Fruit fly (Drosophila melanogaster): ENCODE measurements around the gene CG14073.

CG14073 gene

DNA sequence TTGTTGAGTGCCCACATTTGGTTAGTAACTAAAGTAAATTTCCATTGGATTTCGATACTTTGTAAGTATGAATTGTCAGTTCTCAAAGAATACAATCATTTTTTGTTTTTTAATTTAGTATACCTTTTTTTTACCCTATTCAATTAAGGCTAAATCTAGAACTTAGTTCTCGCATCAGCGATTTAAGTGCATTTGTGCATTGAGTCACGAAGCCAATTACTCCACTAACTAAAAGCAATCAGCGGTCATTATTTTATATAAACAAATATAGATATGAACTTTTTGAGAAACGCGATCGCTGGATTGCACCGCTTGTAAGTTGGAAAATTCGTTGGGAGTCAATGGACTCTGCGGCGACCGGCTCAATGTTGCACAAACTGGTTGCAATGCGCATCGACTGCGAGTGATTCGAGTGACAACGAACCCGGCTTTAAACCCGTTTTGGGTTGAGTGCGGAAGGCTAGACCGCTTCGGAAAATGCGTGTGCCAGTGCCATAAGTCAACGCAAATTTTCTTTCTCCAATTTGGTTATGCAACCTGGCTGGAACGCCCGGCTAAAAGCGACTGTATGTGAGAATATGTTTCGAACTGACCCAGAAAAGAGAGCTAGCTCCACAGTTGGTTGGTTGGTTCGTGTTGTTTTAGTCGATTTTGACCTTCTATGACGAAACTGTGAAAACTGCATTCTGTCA, 3.5 kb upstream of the CG14073 start:
- no peak for TF ChIP-seq jim (GFP tag; optimal IDR thresholded peaks at IDR 0.05)
- no peak for TF ChIP-seq rgr (GFP tag; optimal IDR thresholded peaks at IDR 0.05)
- no peak for TF ChIP-seq tai (GFP tag; optimal IDR thresholded peaks at IDR 0.05)
- TF ChIP-seq Dif (GFP tag; optimal IDR thresholded peaks at IDR 0.05; ENCODE audit: partially characterized antibody): no peak
- TF ChIP-seq dmrt93B (GFP tag; optimal IDR thresholded peaks at IDR 0.05): no peak

DNA sequence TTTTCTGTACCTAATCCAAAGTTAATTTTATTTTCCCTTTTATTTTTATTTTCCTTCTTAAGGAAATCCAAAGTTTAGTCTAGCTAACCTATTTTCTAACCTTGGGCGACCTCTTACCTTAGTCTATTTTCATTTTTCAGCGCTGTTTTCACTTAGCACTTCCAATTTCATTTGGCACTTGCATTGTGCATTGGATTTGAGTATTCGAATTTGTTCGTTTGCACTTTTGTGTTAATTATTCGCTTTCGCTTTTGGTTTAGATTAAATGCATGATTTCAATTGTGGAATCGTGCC, 2.7 kb upstream of the CG14073 start:
- TF ChIP-seq foxo (GFP tag; optimal IDR thresholded peaks at IDR 0.05) (no peak), CG32264 (GFP tag; optimal IDR thresholded peaks at IDR 0.05) (no peak), psq (GFP tag; optimal IDR thresholded peaks at IDR 0.05) (no peak), Mio (GFP tag; optimal IDR thresholded peaks at IDR 0.05) (no peak), Dif (GFP tag; optimal IDR thresholded peaks at IDR 0.05; ENCODE audit: partially characterized antibody) (no peak), Vsx2 (GFP tag; optimal IDR thresholded peaks at IDR 0.05; ENCODE audit: partially characterized antibody) (no peak), ey (GFP tag; optimal IDR thresholded peaks at IDR 0.05) (no peak), OdsH (GFP tag; optimal IDR thresholded peaks at IDR 0.05) (no peak), CrebA (GFP tag; optimal IDR thresholded peaks at IDR 0.05; ENCODE audit: borderline replicate concordance) (no peak), Hr78 (GFP tag; optimal IDR thresholded peaks at IDR 0.05) (no peak)

DNA sequence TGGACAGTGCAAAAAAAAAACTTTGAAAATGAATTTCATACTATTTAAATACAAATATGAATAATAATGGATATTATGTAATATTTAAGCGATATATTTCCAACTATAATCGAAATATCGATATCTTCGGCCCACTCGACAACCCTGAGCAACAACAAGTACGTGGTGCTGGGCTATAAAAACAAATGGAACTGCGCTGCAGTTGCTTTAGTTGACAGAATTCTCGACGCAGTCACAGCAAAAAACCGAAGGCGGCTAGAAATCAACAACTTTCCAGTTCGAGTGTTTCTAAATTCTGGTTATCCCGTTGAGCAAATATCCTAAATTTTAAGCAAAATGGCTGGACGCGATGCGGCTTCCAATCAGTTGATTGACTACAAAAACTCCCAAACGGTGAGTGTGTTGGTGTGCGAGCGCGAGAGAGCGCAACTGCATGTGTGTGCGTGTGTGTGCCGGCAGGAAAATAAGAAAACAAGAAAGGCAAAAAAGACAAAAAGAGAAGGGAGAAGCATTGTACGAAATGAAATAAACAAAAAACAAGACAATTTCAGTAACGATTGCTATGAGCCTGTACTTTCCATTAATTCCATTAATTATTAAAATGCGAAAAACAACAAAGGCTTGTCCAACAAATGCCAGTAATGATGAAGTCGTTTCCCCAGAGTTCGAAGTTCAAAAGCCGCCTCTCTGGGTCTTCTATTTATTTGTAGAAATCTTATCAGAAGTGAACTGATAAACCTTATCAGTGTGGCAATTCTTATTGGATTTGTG, 2.2 kb upstream of the CG14073 start, which contains the start of gene Cat:
Cat (plus strand) TSS at position 155 of the 771 bp plus-strand sequence.
- peak; percentile 1 for TF ChIP-seq Dif (GFP tag; optimal IDR thresholded peaks at IDR 0.05; ENCODE audit: partially characterized antibody)
- no peak for TF ChIP-seq N (GFP tag; optimal IDR thresholded peaks at IDR 0.05)
- no peak for TF ChIP-seq dsf (GFP tag; optimal IDR thresholded peaks at IDR 0.05; ENCODE audit: borderline replicate concordance)
- TF ChIP-seq Hnf4 (GFP tag; optimal IDR thresholded peaks at IDR 0.05): peak; percentile 56
- TF ChIP-seq HLH106 (tag; optimal IDR thresholded peaks at IDR 0.05): peak; percentile 68
- TF ChIP-seq CrebA (GFP tag; optimal IDR thresholded peaks at IDR 0.05; ENCODE audit: borderline replicate concordance): peak; percentile 98
- peak; percentile 36 for TF ChIP-seq CG32264 (GFP tag; optimal IDR thresholded peaks at IDR 0.05)
- TF ChIP-seq h (GFP tag; optimal IDR thresholded peaks at IDR 0.05): peak; percentile 59
- TF ChIP-seq dmrt93B (GFP tag; optimal IDR thresholded peaks at IDR 0.05): peak; percentile 48
- peak; percentile 75 for TF ChIP-seq sage (GFP tag; optimal IDR thresholded peaks at IDR 0.05)
- peak; percentile 78 for TF ChIP-seq woc (GFP tag; optimal IDR thresholded peaks at IDR 0.05)
- peak; percentile 52 for TF ChIP-seq Jra (GFP tag; optimal IDR thresholded peaks at IDR 0.05)
- TF ChIP-seq sv (GFP tag; optimal IDR thresholded peaks at IDR 0.05): peak; percentile 8
- TF ChIP-seq Hr78 (GFP tag; optimal IDR thresholded peaks at IDR 0.05): no peak
- no peak for TF ChIP-seq GATAd (GFP tag; optimal IDR thresholded peaks at IDR 0.05)
- TF ChIP-seq Rel (GFP tag; optimal IDR thresholded peaks at IDR 0.05): peak; percentile 93
- TF ChIP-seq Rel (tag; optimal IDR thresholded peaks at IDR 0.05): peak; percentile 91
- peak; percentile 99 for TF ChIP-seq Sp1 (GFP tag; optimal IDR thresholded peaks at IDR 0.05)
- TF ChIP-seq Myc (optimal IDR thresholded peaks at IDR 0.05): no peak
- peak; percentile 76 for TF ChIP-seq fru (GFP tag; optimal IDR thresholded peaks at IDR 0.05)
- TF ChIP-seq lola (GFP tag; optimal IDR thresholded peaks at IDR 0.05): no peak
- TF ChIP-seq dl (GFP tag; optimal IDR thresholded peaks at IDR 0.05; ENCODE audit: insufficient read depth in 1 of 2, partially characterized antibody in 2 of 2): no peak
- TF ChIP-seq ey (GFP tag; optimal IDR thresholded peaks at IDR 0.05): no peak
- TF ChIP-seq CG9705 (GFP tag; optimal IDR thresholded peaks at IDR 0.05): peak; percentile 90
- peak; percentile 27 for TF ChIP-seq Mio (GFP tag; optimal IDR thresholded peaks at IDR 0.05)
- TF ChIP-seq tai (GFP tag; optimal IDR thresholded peaks at IDR 0.05): no peak
- peak; percentile 70 for TF ChIP-seq OdsH (GFP tag; optimal IDR thresholded peaks at IDR 0.05)
- peak; percentile 60 for TF ChIP-seq rgr (GFP tag; optimal IDR thresholded peaks at IDR 0.05)
- TF ChIP-seq jim (GFP tag; optimal IDR thresholded peaks at IDR 0.05): peak; percentile 89
- peak; percentile 21 for TF ChIP-seq brk (GFP tag; optimal IDR thresholded peaks at IDR 0.05)
- peak; percentile 75 for TF ChIP-seq br (GFP tag; optimal IDR thresholded peaks at IDR 0.05)
- no peak for TF ChIP-seq usp (GFP tag; optimal IDR thresholded peaks at IDR 0.05)
- TF ChIP-seq psq (GFP tag; optimal IDR thresholded peaks at IDR 0.05): peak; percentile 74
- TF ChIP-seq Dfd (GFP tag; optimal IDR thresholded peaks at IDR 0.05): no peak
- TF ChIP-seq Vsx2 (GFP tag; optimal IDR thresholded peaks at IDR 0.05; ENCODE audit: partially characterized antibody): no peak
- peak; percentile 3 for TF ChIP-seq Hr83 (GFP tag; optimal IDR thresholded peaks at IDR 0.05; ENCODE audit: poor library complexity, severe bottlenecking)
- TF ChIP-seq Abd-B (GFP tag; optimal IDR thresholded peaks at IDR 0.05): no peak
- TF ChIP-seq foxo (GFP tag; optimal IDR thresholded peaks at IDR 0.05): peak; percentile 53 to 84
- TF ChIP-seq pan (optimal IDR thresholded peaks at IDR 0.05): no peak
